Fruit fly (Drosophila melanogaster): ENCODE results near the gene dysc.

Gene dysc

DNA sequence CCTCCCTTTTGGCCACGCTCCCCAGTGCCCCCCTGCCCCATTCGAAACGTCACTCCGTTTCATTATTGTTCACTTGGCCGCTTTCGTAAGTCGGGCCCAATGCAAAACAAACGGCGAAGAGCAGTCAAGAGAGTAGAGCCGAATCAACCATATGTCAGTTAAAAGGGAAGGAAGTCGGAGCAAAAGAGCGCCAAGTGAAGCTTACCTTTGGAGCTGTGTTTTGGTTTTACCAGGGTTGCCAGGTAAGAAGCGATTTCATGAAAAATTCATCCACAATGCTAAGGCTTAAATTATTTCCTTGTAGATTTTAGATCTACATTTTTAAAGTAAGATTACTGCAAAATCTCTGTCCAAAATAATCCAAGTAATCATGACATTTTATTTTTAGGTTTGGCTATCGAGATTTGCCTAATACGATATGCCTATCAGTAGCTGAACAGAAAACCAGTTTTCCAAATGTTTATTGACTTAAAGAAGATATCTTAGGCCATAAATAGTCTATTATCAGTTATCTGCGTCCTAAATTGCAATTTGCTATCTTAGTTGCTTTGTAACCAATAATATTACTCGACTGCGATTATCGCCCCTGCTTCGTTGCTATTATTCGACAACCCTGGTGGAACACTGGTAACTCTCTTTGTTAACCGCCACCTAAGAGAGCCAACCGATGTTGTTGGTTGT is 35.6 kb upstream of the dysc start:
- peak; percentile 73 for TF ChIP-seq D1 (tag; optimal IDR thresholded peaks at IDR 0.05)
- peak; percentile 94 for TF ChIP-seq Snoo (tag; optimal IDR thresholded peaks at IDR 0.05)
- peak; percentile 94 for TF ChIP-seq CG15710 (tag; optimal IDR thresholded peaks at IDR 0.05)
- peak; percentile 93 for TF ChIP-seq Pif1B (GFP tag; optimal IDR thresholded peaks at IDR 0.05)
- TF ChIP-seq CG8159 (tag; optimal IDR thresholded peaks at IDR 0.05): peak; percentile 96
- TF ChIP-seq rn (GFP tag; IDR thresholded peaks at IDR 0.05): 0 out of 2 replicates have a peak, but pooled peaks have one; percentile 53
- no peak for TF ChIP-seq EcR (GFP tag; optimal IDR thresholded peaks at IDR 0.05)
- TF ChIP-seq Ets98B (GFP tag; IDR thresholded peaks at IDR 0.05): peak; percentile 76
- peak; percentile 76; the same call in 2 of the 3 replicates for TF ChIP-seq fd96Ca (GFP tag; IDR thresholded peaks at IDR 0.05)
- TF ChIP-seq CG14655 (GFP tag; optimal IDR thresholded peaks at IDR 0.05): peak; percentile 97
- TF ChIP-seq CG9948 (tag; optimal IDR thresholded peaks at IDR 0.05): peak; percentile 93
- peak; percentile 94 for TF ChIP-seq Pif1A (GFP tag; optimal IDR thresholded peaks at IDR 0.05)
- peak; percentile 48; the same call in 1 of the 2 replicates for TF ChIP-seq CG10348 (GFP tag; IDR thresholded peaks at IDR 0.05)
- peak; percentile 76 for TF ChIP-seq CG32121 (GFP tag; IDR thresholded peaks at IDR 0.05)
- peak; percentile 68 for TF ChIP-seq CG13204 (GFP tag; optimal IDR thresholded peaks at IDR 0.05)
- no peak; the same call in 1 of the 2 replicates for TF ChIP-seq CG12605 (GFP tag; IDR thresholded peaks at IDR 0.05)
- TF ChIP-seq gl (tag; optimal IDR thresholded peaks at IDR 0.05): peak; percentile 72
- peak; percentile 89 for TF ChIP-seq CG34367 (tag; optimal IDR thresholded peaks at IDR 0.05)
- TF ChIP-seq CG8301 (tag; optimal IDR thresholded peaks at IDR 0.05): peak; percentile 96
- TF ChIP-seq CG4496 (GFP tag; IDR thresholded peaks at IDR 0.05): peak; percentile 74
- TF ChIP-seq CG17806 (tag; optimal IDR thresholded peaks at IDR 0.05): peak; percentile 87

DNA sequence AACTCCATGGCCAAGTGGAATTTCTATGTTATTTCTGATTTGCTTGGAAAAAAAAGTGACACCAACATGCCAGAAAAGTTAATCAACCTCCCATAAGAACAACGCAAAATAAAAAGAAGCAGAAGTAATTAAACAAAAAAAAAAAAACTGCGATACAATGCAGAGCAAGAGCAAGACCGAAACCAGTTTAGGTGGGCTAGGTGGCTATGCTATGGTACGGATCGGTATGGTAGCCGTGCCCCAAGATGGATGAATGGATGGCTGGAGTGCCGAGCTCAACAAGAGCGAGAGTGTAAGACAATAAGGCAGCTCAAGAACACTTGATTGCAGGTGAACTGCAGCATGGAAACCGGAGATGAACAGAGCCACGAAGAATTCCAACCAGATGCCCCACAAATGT is 33.7 kb upstream of the dysc start:
- TF ChIP-seq Ets98B (GFP tag; IDR thresholded peaks at IDR 0.05) (peak; percentile 46; the same call in 1 of the 2 replicates), CG17806 (tag; optimal IDR thresholded peaks at IDR 0.05) (peak; percentile 6), CG9948 (tag; optimal IDR thresholded peaks at IDR 0.05) (no peak), gl (tag; optimal IDR thresholded peaks at IDR 0.05) (peak; percentile 22), CG10348 (GFP tag; IDR thresholded peaks at IDR 0.05) (no peak), CG15710 (tag; optimal IDR thresholded peaks at IDR 0.05) (no peak), CG12605 (GFP tag; IDR thresholded peaks at IDR 0.05) (peak; percentile 70; the same call in 1 of the 2 replicates), Pif1A (GFP tag; optimal IDR thresholded peaks at IDR 0.05) (no peak), CG8159 (tag; optimal IDR thresholded peaks at IDR 0.05) (peak; percentile 20), Pif1B (GFP tag; optimal IDR thresholded peaks at IDR 0.05) (no peak), rn (GFP tag; IDR thresholded peaks at IDR 0.05) (no peak), CG8301 (tag; optimal IDR thresholded peaks at IDR 0.05) (no peak), D1 (tag; optimal IDR thresholded peaks at IDR 0.05) (no peak), EcR (GFP tag; optimal IDR thresholded peaks at IDR 0.05) (no peak), Snoo (tag; optimal IDR thresholded peaks at IDR 0.05) (no peak), CG32121 (GFP tag; IDR thresholded peaks at IDR 0.05) (peak; percentile 33), CG4496 (GFP tag; IDR thresholded peaks at IDR 0.05) (peak; percentile 45; the same call in 1 of the 3 replicates), CG14655 (GFP tag; optimal IDR thresholded peaks at IDR 0.05) (no peak), fd96Ca (GFP tag; IDR thresholded peaks at IDR 0.05) (peak; percentile 26; the same call in 1 of the 3 replicates), CG34367 (tag; optimal IDR thresholded peaks at IDR 0.05) (no peak), CG13204 (GFP tag; optimal IDR thresholded peaks at IDR 0.05) (no peak)

DNA sequence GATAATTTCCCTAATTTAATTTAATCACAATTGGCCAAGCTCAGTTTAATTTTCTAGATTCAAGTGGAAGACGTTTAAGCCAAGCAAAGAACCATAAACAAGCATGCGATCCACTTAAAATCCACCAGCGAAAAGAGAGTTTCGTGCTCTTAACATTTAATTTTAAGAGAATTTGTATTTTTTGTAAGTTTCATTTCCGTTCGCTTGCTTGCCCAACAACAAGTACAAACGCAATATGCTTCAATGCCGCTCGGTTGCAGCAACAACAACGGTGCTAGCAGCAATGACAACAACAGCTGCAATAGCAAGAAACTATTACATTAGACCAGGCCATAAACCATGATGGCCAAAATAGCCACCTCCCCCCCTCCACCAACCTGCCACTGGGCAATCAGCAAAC is 31.9 kb upstream of the dysc start:
- 0 out of 2 replicates have a peak, but pooled peaks have one; percentile 33 for TF ChIP-seq CG12605 (GFP tag; IDR thresholded peaks at IDR 0.05)
- TF ChIP-seq CG10348 (GFP tag; IDR thresholded peaks at IDR 0.05): no peak

DNA sequence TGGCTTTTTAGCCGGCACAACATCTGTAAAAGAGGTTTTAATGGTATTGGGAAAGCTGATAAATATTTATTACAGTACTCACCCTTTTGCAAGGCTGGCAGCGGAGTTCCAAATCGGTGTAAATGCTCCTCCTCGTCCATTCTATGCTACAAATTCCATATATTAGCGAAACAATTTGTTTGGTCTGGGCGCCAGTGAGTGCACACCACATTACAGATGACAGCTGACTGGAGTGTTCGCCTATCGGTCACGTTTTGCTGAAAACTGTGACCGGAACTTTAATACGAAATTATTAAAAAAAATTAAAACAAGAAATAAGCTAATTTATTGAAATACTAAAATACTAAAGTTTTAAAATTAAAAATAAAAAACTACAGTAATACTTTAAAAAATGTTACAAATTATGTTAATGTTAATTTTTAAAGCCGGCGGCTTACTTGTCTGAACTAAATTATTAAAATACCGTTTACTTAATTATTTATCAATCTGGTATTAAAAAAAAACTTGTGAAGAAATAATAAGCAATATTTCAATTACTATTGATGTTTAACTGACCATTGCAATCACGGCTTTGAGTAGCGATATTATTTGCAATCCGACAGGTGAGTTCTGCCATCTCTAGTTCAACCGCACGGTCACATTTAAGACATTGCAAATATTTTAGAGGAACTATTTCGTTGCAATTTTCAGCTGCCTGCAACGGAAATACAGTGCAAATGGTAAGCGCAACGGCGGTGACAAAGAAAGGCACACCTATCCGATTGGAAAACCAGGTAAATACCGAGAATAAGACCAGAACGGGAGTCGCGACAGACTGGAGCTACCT is 25.9 kb upstream of the dysc start, which contains the start of the genes CG8833 and DCTN1-p150:
Gene CG8833, minus strand, starts transcription at position 232 of the 826 bp plus-strand sequence.
Gene DCTN1-p150, plus strand, starts transcription at position 619 of the 826 bp plus-strand sequence.
- no peak for TF ChIP-seq CG9948 (tag; optimal IDR thresholded peaks at IDR 0.05)
- no peak for TF ChIP-seq D1 (tag; optimal IDR thresholded peaks at IDR 0.05)
- peak; percentile 19 for TF ChIP-seq Snoo (tag; optimal IDR thresholded peaks at IDR 0.05)
- TF ChIP-seq CG15710 (tag; optimal IDR thresholded peaks at IDR 0.05): peak; percentile 30
- no peak for TF ChIP-seq CG8159 (tag; optimal IDR thresholded peaks at IDR 0.05)

DNA sequence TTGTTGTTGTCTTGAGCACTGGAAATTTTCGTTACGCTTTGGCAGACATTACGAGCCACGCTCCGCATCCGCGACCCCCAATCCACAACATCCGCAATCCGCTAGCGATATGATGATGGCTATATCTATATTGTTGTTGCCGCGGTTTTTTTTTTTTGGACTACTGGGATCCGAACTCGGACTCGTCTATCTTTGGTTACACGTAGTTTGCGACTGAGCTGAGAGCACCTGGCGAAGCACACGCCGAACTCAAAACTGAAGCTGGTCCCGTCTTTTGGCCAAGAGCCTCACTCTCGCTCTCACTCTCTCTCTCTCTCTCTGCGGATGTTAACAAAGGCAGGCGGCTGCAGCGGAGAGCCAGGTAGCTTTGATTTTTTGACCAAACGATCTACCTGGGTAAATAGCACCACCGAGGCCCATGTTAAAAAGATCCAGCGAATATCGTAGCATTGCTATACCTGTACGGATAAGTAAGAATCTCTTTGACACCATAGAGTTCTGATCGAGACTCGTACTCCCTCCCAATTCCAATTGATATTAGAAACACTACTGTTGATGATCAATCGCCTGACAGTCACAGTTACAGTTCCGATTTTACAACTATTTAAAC is 22.2 kb upstream of the dysc start, which contains the start of gene Rgl:
Gene Rgl, minus strand, starts transcription at position 219 of the 610 bp plus-strand sequence.
- peak; percentile 59 for TF ChIP-seq CG12605 (GFP tag; IDR thresholded peaks at IDR 0.05)
- no peak for TF ChIP-seq CG17806 (tag; optimal IDR thresholded peaks at IDR 0.05)
- TF ChIP-seq CG13204 (GFP tag; optimal IDR thresholded peaks at IDR 0.05): no peak
- peak; percentile 58; the same call in 1 of the 3 replicates for TF ChIP-seq CG4496 (GFP tag; IDR thresholded peaks at IDR 0.05)
- TF ChIP-seq CG8159 (tag; optimal IDR thresholded peaks at IDR 0.05): peak; percentile 4
- peak; percentile 68 for TF ChIP-seq Pif1B (GFP tag; optimal IDR thresholded peaks at IDR 0.05)
- TF ChIP-seq gl (tag; optimal IDR thresholded peaks at IDR 0.05): no peak
- TF ChIP-seq Ets98B (GFP tag; IDR thresholded peaks at IDR 0.05): peak; percentile 70; the same call in 1 of the 2 replicates
- TF ChIP-seq CG14655 (GFP tag; optimal IDR thresholded peaks at IDR 0.05): no peak
- peak; percentile 12; the same call in 1 of the 2 replicates for TF ChIP-seq CG32121 (GFP tag; IDR thresholded peaks at IDR 0.05)
- TF ChIP-seq CG15710 (tag; optimal IDR thresholded peaks at IDR 0.05): no peak
- TF ChIP-seq rn (GFP tag; IDR thresholded peaks at IDR 0.05): no peak
- TF ChIP-seq fd96Ca (GFP tag; IDR thresholded peaks at IDR 0.05): peak; percentile 57; the same call in 1 of the 3 replicates

All from whole organism, pupa.